Worm (Caenorhabditis elegans): ENCODE results near the gene F16G10.13.

- TF ChIP-seq nhr-11 (tag; optimal IDR thresholded peaks at IDR 0.05) (no peak), fos-1 (tag; optimal IDR thresholded peaks at IDR 0.05) (no peak), pqm-1 (tag; optimal IDR thresholded peaks at IDR 0.05) (no peak)
Observed at ce11 chrII:2354476-2354875, 41.3 kb downstream of the F16G10.13 start, which contains the start of gene F43C11.2.

All from whole organism, L3 larva.